Fruit fly (Drosophila melanogaster): ENCODE results near the gene CG31642.

dm6 chr2L:6160100-6160499 is 41.8 kb downstream of the CG31642 start, which contains the start of gene CG13989:
- no peak for TF ChIP-seq Hr96 (GFP tag; optimal IDR thresholded peaks at IDR 0.05)
- TF ChIP-seq kay (GFP tag; ENCODE audit: borderline replicate concordance), result no peak
- TF ChIP-seq CG7101 (tag; optimal IDR thresholded peaks at IDR 0.05), result no peak
- no peak for TF ChIP-seq ovo (GFP tag; optimal IDR thresholded peaks at IDR 0.05)
- no peak for TF ChIP-seq tj (GFP tag; optimal IDR thresholded peaks at IDR 0.05)
- TF ChIP-seq CG7045 (GFP tag; optimal IDR thresholded peaks at IDR 0.05), result no peak
- no peak for TF ChIP-seq CG12768 (GFP tag; optimal IDR thresholded peaks at IDR 0.05)
- TF ChIP-seq CG1620 (GFP tag; optimal IDR thresholded peaks at IDR 0.05), result no peak
- TF ChIP-seq CG5204 (GFP tag; optimal IDR thresholded peaks at IDR 0.05), result no peak
- TF ChIP-seq CG14711 (tag; optimal IDR thresholded peaks at IDR 0.05), result no peak
- no peak for TF ChIP-seq bab1 (GFP tag; optimal IDR thresholded peaks at IDR 0.05)
